Fruit fly (Drosophila melanogaster) whole organism, embryonic: ENCODE data around the gene CG34251.

ENCODE experiments used
- CG10274 ChIP-seq: fragments of 200-800 bp; sonication (Bioruptor generic); optimal IDR thresholded peaks from 3 replicates; lab custom pipeline; 2017; ENCODE audit warnings: missing biosample characterization, mild to moderate bottlenecking, missing genetic modification characterization
- CG10321 ChIP-seq: fragments of 200-800 bp; sonication (Bioruptor generic); IDR thresholded peaks from 2 replicates; pipeline ENCODE4 v1.3.6; 2022; ENCODE audit warnings: missing biosample characterization, missing genetic modification characterization
- CG10565 ChIP-seq: fragments of 200-800 bp; sonication (Bioruptor generic); optimal IDR thresholded peaks from 3 replicates; lab custom pipeline; 2016; ENCODE audit warnings: missing biosample characterization, mild to moderate bottlenecking, missing genetic modification characterization
- CG12769 ChIP-seq: fragments of 200-800 bp; sonication (Bioruptor generic); optimal IDR thresholded peaks from 2 replicates; lab custom pipeline; 2019; ENCODE audit warnings: missing biosample characterization, mild to moderate bottlenecking, missing genetic modification characterization, moderate library complexity
- CG13123 ChIP-seq: fragments of 200-800 bp; sonication (Bioruptor generic); optimal IDR thresholded peaks from 2 replicates; lab custom pipeline; 2016; ENCODE audit warnings: missing biosample characterization, missing genetic modification characterization
- CG13424 ChIP-seq: fragments of 200-800 bp; sonication (Bioruptor generic); optimal IDR thresholded peaks from 2 replicates; lab custom pipeline; 2019; ENCODE audit warnings: missing biosample characterization, mild to moderate bottlenecking, missing genetic modification characterization, moderate library complexity
- CG1602 ChIP-seq: fragments of 200-800 bp; sonication (Bioruptor generic); optimal IDR thresholded peaks from 3 replicates; lab custom pipeline; 2016; ENCODE audit warnings: missing biosample characterization, missing genetic modification characterization
- CG1603 ChIP-seq: fragments of 200-800 bp; sonication (Bioruptor generic); optimal IDR thresholded peaks from 2 replicates; lab custom pipeline; 2019; ENCODE audit warnings: missing biosample characterization, mild to moderate bottlenecking, missing genetic modification characterization, moderate library complexity
- CG16813 ChIP-seq: fragments of 200-800 bp; sonication (Bioruptor generic); IDR thresholded peaks from 3 replicates; pipeline ENCODE4 v1.3.6; 2022; ENCODE audit warnings: missing biosample characterization, missing genetic modification characterization; ENCODE audit not compliant: partially characterized antibody
- CG17802 ChIP-seq: fragments of 200-800 bp; sonication (Bioruptor generic); optimal IDR thresholded peaks from 2 replicates; lab custom pipeline; 2018; ENCODE audit warnings: missing biosample characterization, mild to moderate bottlenecking, missing genetic modification characterization, moderate library complexity
- CG18476 ChIP-seq: fragments of 200-800 bp; sonication (Bioruptor generic); optimal IDR thresholded peaks from 2 replicates; lab custom pipeline; 2016; ENCODE audit warnings: missing biosample characterization, mild to moderate bottlenecking, missing genetic modification characterization
- CG2199 ChIP-seq: fragments of 200-800 bp; sonication (Bioruptor generic); IDR thresholded peaks from 3 replicates; pipeline ENCODE4 v1.3.6; 2022; ENCODE audit warnings: missing biosample characterization, missing genetic modification characterization
- CG30431 ChIP-seq: fragments of 200-800 bp; sonication (Bioruptor generic); optimal IDR thresholded peaks from 2 replicates; lab custom pipeline; 2017; ENCODE audit warnings: missing biosample characterization, missing genetic modification characterization
- CG3281 ChIP-seq: fragments of 200-800 bp; sonication (Bioruptor generic); optimal IDR thresholded peaks from 3 replicates; lab custom pipeline; 2017; ENCODE audit warnings: missing biosample characterization, mild to moderate bottlenecking, missing genetic modification characterization
- CG4707 ChIP-seq: fragments of 200-800 bp; sonication (Bioruptor generic); optimal IDR thresholded peaks from 2 replicates; lab custom pipeline; 2018; ENCODE audit warnings: missing biosample characterization, mild to moderate bottlenecking, missing genetic modification characterization, moderate library complexity
- CG5953 ChIP-seq: fragments of 200-800 bp; sonication (Bioruptor generic); IDR thresholded peaks from 2 replicates; pipeline ENCODE4 v1.3.6; 2022; ENCODE audit warnings: missing biosample characterization, missing genetic modification characterization
- CG7987 ChIP-seq: fragments of 200-800 bp; sonication (Bioruptor generic); optimal IDR thresholded peaks from 2 replicates; lab custom pipeline; 2018; ENCODE audit warnings: missing biosample characterization, mild to moderate bottlenecking, missing genetic modification characterization, moderate library complexity
- CkIIα-i1 ChIP-seq: fragments of 200-800 bp; sonication (Bioruptor generic); IDR thresholded peaks from 2 replicates; pipeline ENCODE4 v1.3.6; 2022; ENCODE audit warnings: missing biosample characterization, missing genetic modification characterization
- Dip3 ChIP-seq: fragments of 200-800 bp; sonication (Bioruptor generic); optimal IDR thresholded peaks from 3 replicates; lab custom pipeline; 2016; ENCODE audit warnings: missing biosample characterization, missing genetic modification characterization
- Drgx ChIP-seq: fragments of 200-800 bp; sonication (Bioruptor generic); IDR thresholded peaks from 2 replicates; pipeline ENCODE4 v1.3.6; 2022; ENCODE audit warnings: missing biosample characterization, missing genetic modification characterization
- Eip74EF ChIP-seq, 2 experiments: fragments of 200-800 bp in 1 of 2; fragments of >200 bp in 1 of 2; sonication (Bioruptor generic) in 1 of 2; optimal IDR thresholded peaks; 2 replicates each; lab custom pipeline; 2017 to 2019; ENCODE audit warnings: missing biosample characterization in 2 of 2, missing genetic modification characterization in 2 of 2, mild to moderate bottlenecking in 1 of 2, moderate library complexity in 1 of 2
- Elba2 ChIP-seq: fragments of 200-800 bp; sonication (Bioruptor generic); optimal IDR thresholded peaks from 3 replicates; lab custom pipeline; 2016; ENCODE audit warnings: missing biosample characterization, missing genetic modification characterization
- Hr39 ChIP-seq: fragments of >200 bp; optimal IDR thresholded peaks from 2 replicates; lab custom pipeline; 2017
- Pdp1 ChIP-seq, 2 experiments: fragments of 200-800 bp; sonication (Bioruptor generic); optimal IDR thresholded peaks; 3 replicates each; lab custom pipeline; 2016; ENCODE audit warnings: missing biosample characterization in 2 of 2, missing genetic modification characterization in 2 of 2, mild to moderate bottlenecking in 1 of 2, moderate library complexity in 1 of 2
- Rfx ChIP-seq: fragments of 200-800 bp; sonication (Bioruptor generic); IDR thresholded peaks from 2 replicates; pipeline ENCODE4 v1.3.6; 2022; ENCODE audit warnings: missing biosample characterization, missing genetic modification characterization
- Sox100B ChIP-seq: fragments of 200-800 bp; sonication (Bioruptor generic); optimal IDR thresholded peaks from 3 replicates; lab custom pipeline; 2018; ENCODE audit warnings: missing biosample characterization, mild to moderate bottlenecking, missing genetic modification characterization
- Stat92E ChIP-seq, 3 experiments: fragments of >200 bp in 2 of 3; fragments of 200-800 bp in 1 of 3; sonication (Bioruptor generic) in 1 of 3; optimal IDR thresholded peaks; 2 replicates each; lab custom pipeline; 2017 to 2019; ENCODE audit warnings: missing biosample characterization in 3 of 3, missing genetic modification characterization in 3 of 3, mild to moderate bottlenecking in 1 of 3, moderate library complexity in 1 of 3
- Trl ChIP-seq, 3 experiments: fragments of >200 bp in 2 of 3; fragments of 200-800 bp in 1 of 3; sonication (Bioruptor generic) in 1 of 3; optimal IDR thresholded peaks; 2 replicates in 1 of 3; 3 replicates in 2 of 3; lab custom pipeline; 2016 to 2017; ENCODE audit warnings: missing biosample characterization in 1 of 3, missing genetic modification characterization in 1 of 3
- ab ChIP-seq: fragments of 200-800 bp; sonication (Bioruptor generic); optimal IDR thresholded peaks from 2 replicates; lab custom pipeline; 2016; ENCODE audit warnings: missing biosample characterization, missing genetic modification characterization
- ase ChIP-seq: fragments of 200-800 bp; sonication (Bioruptor generic); IDR thresholded peaks from 3 replicates; pipeline ENCODE4 v1.3.6; 2022; ENCODE audit warnings: missing biosample characterization, missing genetic modification characterization
- cato ChIP-seq: fragments of 200-800 bp; sonication (Bioruptor generic); optimal IDR thresholded peaks from 2 replicates; lab custom pipeline; 2016; ENCODE audit warnings: missing biosample characterization, missing genetic modification characterization, borderline replicate concordance
- cg ChIP-seq: fragments of 200-800 bp; sonication (Bioruptor generic); optimal IDR thresholded peaks from 3 replicates; lab custom pipeline; 2019; ENCODE audit warnings: missing biosample characterization, mild to moderate bottlenecking, missing genetic modification characterization, moderate library complexity
- chinmo ChIP-seq: fragments of 200-800 bp; sonication (Bioruptor generic); IDR thresholded peaks from 4 replicates; pipeline ENCODE4 v1.3.6; 2022; ENCODE audit warnings: missing biosample characterization, missing genetic modification characterization; ENCODE audit not compliant: partially characterized antibody
- chm ChIP-seq: fragments of 200-800 bp; sonication (Bioruptor generic); IDR thresholded peaks from 2 replicates; pipeline ENCODE4 v1.3.6; 2022; ENCODE audit warnings: missing biosample characterization, missing genetic modification characterization
- ci ChIP-seq: fragments of 200-800 bp; sonication (Bioruptor generic); IDR thresholded peaks from 3 replicates; pipeline ENCODE4 v1.3.6; 2022; ENCODE audit warnings: missing biosample characterization, missing genetic modification characterization
- croc ChIP-seq: fragments of 200-800 bp; sonication (Bioruptor generic); conservative IDR thresholded peaks from 3 replicates; pipeline ENCODE4 v1.3.6; 2022; ENCODE audit warnings: missing biosample characterization, missing genetic modification characterization
- fd102C ChIP-seq: fragments of 200-800 bp; sonication (Bioruptor generic); optimal IDR thresholded peaks from 2 replicates; lab custom pipeline; 2018; ENCODE audit warnings: missing biosample characterization, mild to moderate bottlenecking, missing genetic modification characterization, moderate library complexity
- gfzf ChIP-seq: fragments of 200-800 bp; sonication (Bioruptor generic); optimal IDR thresholded peaks from 2 replicates; lab custom pipeline; 2016; ENCODE audit warnings: missing biosample characterization, mild to moderate bottlenecking, missing genetic modification characterization, moderate library complexity
- ind ChIP-seq: fragments of 200-800 bp; sonication (Bioruptor generic); optimal IDR thresholded peaks from 3 replicates; lab custom pipeline; 2016; ENCODE audit warnings: missing biosample characterization, missing genetic modification characterization
- insv ChIP-seq, 2 experiments: fragments of 200-800 bp; sonication (Bioruptor generic); optimal IDR thresholded peaks; 3 replicates each; lab custom pipeline; 2016 to 2018; ENCODE audit warnings: missing biosample characterization in 2 of 2, missing genetic modification characterization in 2 of 2
- jigr1 ChIP-seq: fragments of 200-800 bp; sonication (Bioruptor generic); IDR thresholded peaks from 3 replicates; pipeline ENCODE4 v1.3.6; 2022; ENCODE audit warnings: missing biosample characterization, missing genetic modification characterization
- pho ChIP-seq: fragments of 200-800 bp; sonication (Bioruptor generic); optimal IDR thresholded peaks from 2 replicates; lab custom pipeline; 2016; ENCODE audit warnings: missing biosample characterization, missing genetic modification characterization
- pzg ChIP-seq: fragments of 200-800 bp; sonication (Bioruptor generic); optimal IDR thresholded peaks from 3 replicates; lab custom pipeline; 2018; ENCODE audit warnings: missing biosample characterization, mild to moderate bottlenecking, missing genetic modification characterization, moderate library complexity
- sd ChIP-seq: fragments of 200-800 bp; sonication (Bioruptor generic); optimal IDR thresholded peaks from 3 replicates; lab custom pipeline; 2018; ENCODE audit warnings: missing biosample characterization, mild to moderate bottlenecking, missing genetic modification characterization, moderate library complexity
- slbo ChIP-seq: fragments of 200-800 bp; sonication (Bioruptor generic); IDR thresholded peaks from 2 replicates; pipeline ENCODE4 v1.3.6; 2022; ENCODE audit warnings: missing biosample characterization, missing genetic modification characterization
- sqz ChIP-seq: fragments of 200-800 bp; sonication (Bioruptor generic); optimal IDR thresholded peaks from 3 replicates; lab custom pipeline; 2018; ENCODE audit warnings: missing biosample characterization, mild to moderate bottlenecking, missing genetic modification characterization
- yki ChIP-seq: fragments of >200 bp; optimal IDR thresholded peaks from 3 replicates; lab custom pipeline; 2018
- z ChIP-seq: fragments of 200-800 bp; sonication (Bioruptor generic); IDR thresholded peaks from 3 replicates; pipeline ENCODE4 v1.3.6; 2022; ENCODE audit warnings: missing biosample characterization, missing genetic modification characterization

CG34251 gene

dm6 chr3L:17668386-17668944, 3.0 kb upstream of the CG34251 start:
- TF ChIP-seq gfzf (GFP tag; lab: Kevin White, UChicago) (no peak), CG7987 (GFP tag; lab: Kevin White, UChicago) (no peak), chm (GFP tag; lab: Robert Waterston, UW) (peak; percentile 53; the same call in 1 of the 2 replicates), ind (no peak), CG16813 (GFP tag; lab: Robert Waterston, UW) (no peak), Pdp1 (GFP tag; optimal IDR thresholded peaks at IDR 0.05; lab: Kevin White, UChicago) (peak in 1 of 2 experiments; percentile 58), CG10274 (GFP tag; lab: Kevin White, UChicago) (no peak), Sox100B (GFP tag; lab: Kevin White, UChicago) (no peak), CG17802 (tag; lab: Kevin White, UChicago) (no peak), cato (GFP tag; lab: Kevin White, UChicago) (no peak), Drgx (GFP tag; lab: Robert Waterston, UW) (0 out of 2 replicates have a peak, but pooled peaks have one; percentile 41), Stat92E (GFP tag; optimal IDR thresholded peaks at IDR 0.05; lab: Kevin White, UChicago) (peak in 1 of 3 experiments; percentile 49), Eip74EF (GFP tag; optimal IDR thresholded peaks at IDR 0.05; lab: Kevin White, UChicago) (no peak), CG4707 (GFP tag; lab: Kevin White, UChicago) (no peak), insv (GFP tag; optimal IDR thresholded peaks at IDR 0.05; lab: Kevin White, UChicago) (peak; percentile 14 to 86), slbo (GFP tag; lab: Robert Waterston, UW) (no peak), pzg (GFP tag; lab: Kevin White, UChicago) (no peak), Elba2 (peak; percentile 94), jigr1 (GFP tag; lab: Robert Waterston, UW) (no peak), pho (GFP tag; lab: Kevin White, UChicago) (no peak), cg (GFP tag; lab: Kevin White, UChicago) (peak; percentile 78), CG30431 (GFP tag; lab: Kevin White, UChicago) (no peak), CG10565 (no peak), CG12769 (peak; percentile 16), sqz (peak; percentile 61), ab (GFP tag; lab: Kevin White, UChicago) (no peak), CG3281 (GFP tag; lab: Kevin White, UChicago) (no peak), Dip3 (GFP tag; lab: Kevin White, UChicago) (no peak), CG2199 (GFP tag; lab: Robert Waterston, UW) (0 out of 3 replicates have a peak, but pooled peaks have one; percentile 55), Trl (optimal IDR thresholded peaks at IDR 0.05; lab: Kevin White, UChicago) (peak in 1 of 2 experiments; percentile 7), Trl (GFP tag; optimal IDR thresholded peaks at IDR 0.05; lab: Kevin White, UChicago) (no peak), CG10321 (GFP tag; lab: Robert Waterston, UW) (peak; percentile 6; the same call in 1 of the 2 replicates), Hr39 (lab: Kevin White, UChicago) (no peak), ci (0 out of 3 replicates have a peak, but pooled peaks have one; percentile 16)
- TF ChIP-seq, all 482 proteins: peak for 13

dm6 chr3L:17668945-17669779, 2.3 kb upstream of the CG34251 start, which contains the start of gene Crtc:
TSS of gene Crtc (minus strand) at chr3L:17669234.
- no peak for TF ChIP-seq CG1602 (GFP tag; lab: Kevin White, UChicago)
- peak; percentile 92; the same call in 3 of the 4 replicates for TF ChIP-seq chinmo (GFP tag; lab: Robert Waterston, UW)
- TF ChIP-seq Rfx (GFP tag; lab: Robert Waterston, UW): no peak
- no peak for TF ChIP-seq CG13123 (GFP tag; lab: Kevin White, UChicago)
- no peak for TF ChIP-seq croc (GFP tag; lab: Robert Waterston, UW)
- peak; percentile 54 for TF ChIP-seq CG1603 (tag; lab: Kevin White, UChicago)
- TF ChIP-seq CG16813 (GFP tag; lab: Robert Waterston, UW): peak; percentile 74
- no peak for TF ChIP-seq z (GFP tag; lab: Robert Waterston, UW)
- TF ChIP-seq CG5953 (GFP tag; lab: Robert Waterston, UW): no peak
- TF ChIP-seq ase (GFP tag; lab: Robert Waterston, UW): 0 out of 3 replicates have a peak, but pooled peaks have one; percentile 10
- no peak for TF ChIP-seq CkIIα-i1 (GFP tag; lab: Robert Waterston, UW)
- no peak for TF ChIP-seq CG13424 (tag; lab: Kevin White, UChicago)
- no peak for TF ChIP-seq yki
- no peak for TF ChIP-seq CG18476 (GFP tag; lab: Kevin White, UChicago)
- TF ChIP-seq sd (tag; lab: Kevin White, UChicago): peak; percentile 61
- TF ChIP-seq fd102C (GFP tag; lab: Kevin White, UChicago): no peak
